Worm (Caenorhabditis elegans) whole organism, young adult: ENCODE data around the gene srv-17.

Experiments
- F22D6.2 ChIP-seq: sonication (generic microtip); optimal IDR thresholded peaks from 2 replicates; lab custom pipeline; 2016; ENCODE audit warnings: mild to moderate bottlenecking, missing genetic modification characterization, missing compliant biosample characterization
- pha-4 ChIP-seq: fragments of 150-350 bp; sonication (generic microtip); optimal IDR thresholded peaks from 2 replicates; lab custom pipeline; 2014; ENCODE audit warnings: missing biosample characterization, missing genetic modification reagents, missing genetic modification characterization

- TF ChIP-seq pha-4 (no peak), F22D6.2 (tag; lab: Kevin White, UChicago) (no peak)
These were observed 25.2 kb upstream of the srv-17 start, which contains the start of gene nspb-6 for ce11 chrIV:5895190-5895589.
